Fruit fly (Drosophila melanogaster): ENCODE data around the gene Rala.

The Rala gene

dm6 chrX:3686469-3687410, 32.7 kb downstream of the Rala start (continued):
- TF ChIP-seq cas (GFP tag; IDR thresholded peaks at IDR 0.05) (no peak), Ets97D (GFP tag; optimal IDR thresholded peaks at IDR 0.05) (no peak), HmgZ (tag; optimal IDR thresholded peaks at IDR 0.05) (no peak), CG8281 (tag; optimal IDR thresholded peaks at IDR 0.05) (peak; percentile 45), Fer1 (GFP tag; optimal IDR thresholded peaks at IDR 0.05) (peak; percentile 53), CG15073 (GFP tag; optimal IDR thresholded peaks at IDR 0.05) (no peak), Max (GFP tag; optimal IDR thresholded peaks at IDR 0.05) (no peak), Lim3 (GFP tag; IDR thresholded peaks at IDR 0.05) (no peak), Side (GFP tag; optimal IDR thresholded peaks at IDR 0.05) (peak; percentile 72), CG5245 (GFP tag; optimal IDR thresholded peaks at IDR 0.05) (peak; percentile 32), CG2116 (GFP tag; optimal IDR thresholded peaks at IDR 0.05) (no peak), Ssrp (tag; optimal IDR thresholded peaks at IDR 0.05) (peak; percentile 73), inv (GFP tag; IDR thresholded peaks at IDR 0.05; ENCODE audit: partially characterized antibody) (no peak), lilli (GFP tag; optimal IDR thresholded peaks at IDR 0.05) (peak; percentile 34), CG9215 (GFP tag; IDR thresholded peaks at IDR 0.05) (no peak), Sox102F (GFP tag; optimal IDR thresholded peaks at IDR 0.05) (peak; percentile 83), pros (GFP tag; optimal IDR thresholded peaks at IDR 0.05) (peak; percentile 65), gro (GFP tag; optimal IDR thresholded peaks at IDR 0.05) (no peak), pnt (GFP tag; optimal IDR thresholded peaks at IDR 0.05) (peak; percentile 71), CG3838 (GFP tag; optimal IDR thresholded peaks at IDR 0.05) (peak; percentile 54), E2f1 (GFP tag; IDR thresholded peaks at IDR 0.05) (peak; percentile 67), bowl (GFP tag; IDR thresholded peaks at IDR 0.05) (no peak), Med (GFP tag) (peak; percentile 89), dan (GFP tag; IDR thresholded peaks at IDR 0.05) (no peak), Abd-B (GFP tag; optimal IDR thresholded peaks at IDR 0.05) (peak; percentile 46), CG15514 (GFP tag; optimal IDR thresholded peaks at IDR 0.05) (no peak), CG15269 (tag; optimal IDR thresholded peaks at IDR 0.05) (peak; percentile 56), fd3F (GFP tag; optimal IDR thresholded peaks at IDR 0.05) (no peak), CG14014 (GFP tag; IDR thresholded peaks at IDR 0.05) (0 out of 2 replicates have a peak, but pooled peaks have one; percentile 36), Hr78 (GFP tag; optimal IDR thresholded peaks at IDR 0.05) (peak in 1 of 2 experiments; percentile 66), ro (GFP tag; IDR thresholded peaks at IDR 0.05) (no peak), chinmo (GFP tag; IDR thresholded peaks at IDR 0.05; ENCODE audit: partially characterized antibody) (peak; percentile 64; the same call in 1 of the 4 replicates), Dll (GFP tag; IDR thresholded peaks at IDR 0.05; ENCODE audit: partially characterized antibody) (no peak), wdn (GFP tag; IDR thresholded peaks at IDR 0.05) (no peak), CG3163 (GFP tag; optimal IDR thresholded peaks at IDR 0.05) (peak; percentile 81), stwl (tag; optimal IDR thresholded peaks at IDR 0.05) (peak; percentile 20), CG42726 (GFP tag; IDR thresholded peaks at IDR 0.05; ENCODE audit: partially characterized antibody) (no peak), CG1529 (GFP tag; optimal IDR thresholded peaks at IDR 0.05) (peak; percentile 65), ap (GFP tag; IDR thresholded peaks at IDR 0.05) (0 out of 2 replicates have a peak, but pooled peaks have one; percentile 36), CG10979 (tag; optimal IDR thresholded peaks at IDR 0.05) (peak; percentile 84), Gsc (GFP tag; IDR thresholded peaks at IDR 0.05) (no peak), CG11695 (GFP tag; IDR thresholded peaks at IDR 0.05) (no peak), CG1602 (GFP tag; optimal IDR thresholded peaks at IDR 0.05) (peak; percentile 40), stc (GFP tag; IDR thresholded peaks at IDR 0.05) (peak; percentile 48), CG13287 (GFP tag; IDR thresholded peaks at IDR 0.05; ENCODE audit: partially characterized antibody) (no peak), CG9609 (GFP tag; optimal IDR thresholded peaks at IDR 0.05) (peak; percentile 68), CG12391 (tag; optimal IDR thresholded peaks at IDR 0.05) (peak; percentile 72), lola (GFP tag; optimal IDR thresholded peaks at IDR 0.05) (peak in 1 of 3 experiments; percentile 71)
